Worm (Caenorhabditis elegans) whole organism, L4 larva: ENCODE results near the gene rme-4.

Experiments used
- F26F4.8 ChIP-seq: fragments of 200-800 bp; sonication (Bioruptor generic); conservative IDR thresholded peaks from 2 replicates; pipeline ENCODE4 v1.3.6; 2022; ENCODE audit warnings: missing genetic modification characterization, missing compliant biosample characterization
- F37D6.2 ChIP-seq: sonication (generic microtip); optimal IDR thresholded peaks from 2 replicates; lab custom pipeline; 2016; ENCODE audit warnings: mild to moderate bottlenecking, missing genetic modification characterization, missing compliant biosample characterization
- F44E2.7 ChIP-seq: fragments of 200-800 bp; sonication (Bioruptor generic); IDR thresholded peaks from 2 replicates; pipeline ENCODE4 v2.1.2; 2022; ENCODE audit warnings: missing genetic modification characterization, missing compliant biosample characterization
- T20F7.1 ChIP-seq: fragments of 200-800 bp; sonication (Bioruptor generic); optimal IDR thresholded peaks from 2 replicates; lab custom pipeline; 2018; ENCODE audit warnings: mild to moderate bottlenecking, missing genetic modification characterization, missing compliant biosample characterization
- T26A8.4 ChIP-seq: fragments of 200-800 bp; sonication (Bioruptor generic); IDR thresholded peaks from 2 replicates; pipeline ENCODE4 v1.3.6; 2022; ENCODE audit warnings: missing genetic modification characterization, missing compliant biosample characterization
- Y5F2A.4 ChIP-seq: fragments of 200-800 bp; sonication (Bioruptor generic); optimal IDR thresholded peaks from 2 replicates; lab custom pipeline; 2018; ENCODE audit warnings: mild to moderate bottlenecking, missing genetic modification characterization, missing compliant biosample characterization
- ZK337.2 ChIP-seq: fragments of 200-800 bp; sonication (Bioruptor generic); IDR thresholded peaks from 2 replicates; pipeline ENCODE4 v1.3.6; 2022; ENCODE audit warnings: missing genetic modification reagents, missing genetic modification characterization, missing compliant biosample characterization
- aly-2 ChIP-seq: sonication (generic microtip); optimal IDR thresholded peaks from 2 replicates; lab custom pipeline; 2018; ENCODE audit warnings: missing biosample characterization, missing genetic modification characterization
- arid-1 ChIP-seq: fragments of 200-800 bp; sonication (Bioruptor generic); conservative IDR thresholded peaks from 2 replicates; pipeline ENCODE4 v1.3.6; 2022; ENCODE audit warnings: missing genetic modification reagents, missing genetic modification characterization, missing compliant biosample characterization
- attf-4 ChIP-seq: sonication (generic microtip); optimal IDR thresholded peaks from 3 replicates; lab custom pipeline; 2017; ENCODE audit warnings: missing biosample characterization, missing genetic modification characterization
- ceh-28 ChIP-seq: fragments of 150-350 bp; optimal IDR thresholded peaks from 2 replicates; lab custom pipeline; 2014; ENCODE audit warnings: missing biosample characterization, missing genetic modification reagents, missing genetic modification characterization
- ceh-32 ChIP-seq: sonication (generic microtip); optimal IDR thresholded peaks from 2 replicates; lab custom pipeline; 2016; ENCODE audit warnings: mild to moderate bottlenecking, missing genetic modification characterization, missing compliant biosample characterization; ENCODE audit not compliant: poor library complexity
- ceh-82 ChIP-seq: sonication (generic microtip); optimal IDR thresholded peaks from 2 replicates; lab custom pipeline; 2017; ENCODE audit warnings: missing biosample characterization, missing genetic modification characterization
- ces-1 ChIP-seq: fragments of 150-350 bp; sonication (generic microtip); optimal IDR thresholded peaks from 4 replicates; lab custom pipeline; 2014; ENCODE audit warnings: missing biosample characterization, missing genetic modification reagents, missing genetic modification characterization
- cey-2 ChIP-seq: sonication (generic microtip); optimal IDR thresholded peaks from 3 replicates; lab custom pipeline; 2017; ENCODE audit warnings: missing genetic modification characterization, mild to moderate bottlenecking, missing compliant biosample characterization, antibody characterized with exemption, borderline replicate concordance; ENCODE audit not compliant: insufficient read depth
- daf-16 ChIP-seq, 3 experiments: sonication (generic microtip); optimal IDR thresholded peaks; 2 replicates each; lab custom pipeline; 2016 to 2017; ENCODE audit warnings: missing genetic modification characterization in 3 of 3, missing genetic modification reagents in 3 of 3, mild to moderate bottlenecking in 2 of 3, missing compliant biosample characterization in 2 of 3, missing biosample characterization in 1 of 3, moderate library complexity in 1 of 3
- dmd-6 ChIP-seq: fragments of 200-800 bp; sonication (Bioruptor generic); IDR thresholded peaks from 2 replicates; pipeline ENCODE4 v1.3.6; 2022; ENCODE audit warnings: missing genetic modification reagents, missing genetic modification characterization, missing compliant biosample characterization
- dmd-8 ChIP-seq: fragments of 200-800 bp; sonication (Bioruptor generic); IDR thresholded peaks from 2 replicates; pipeline ENCODE4 v1.3.6; 2022; ENCODE audit warnings: missing genetic modification characterization, missing compliant biosample characterization
- dmd-9 ChIP-seq: fragments of 200-800 bp; sonication (Bioruptor generic); IDR thresholded peaks from 2 replicates; pipeline ENCODE4 v1.3.6; 2022; ENCODE audit warnings: missing genetic modification reagents, missing genetic modification characterization, missing compliant biosample characterization
- egl-27 ChIP-seq: sonication (generic microtip); optimal IDR thresholded peaks from 3 replicates; lab custom pipeline; 2017; ENCODE audit warnings: missing biosample characterization, missing genetic modification reagents, missing genetic modification characterization
- egl-43 ChIP-seq: fragments of 200-800 bp; sonication (Bioruptor generic); IDR thresholded peaks from 2 replicates; pipeline ENCODE4 v1.3.6; 2022; ENCODE audit warnings: missing genetic modification reagents, missing genetic modification characterization, missing compliant biosample characterization
- fos-1 ChIP-seq: fragments of 150-350 bp; optimal IDR thresholded peaks from 2 replicates; lab custom pipeline; 2014; ENCODE audit warnings: missing biosample characterization, missing genetic modification characterization
- hlh-11 ChIP-seq: fragments of 200-800 bp; sonication (Bioruptor generic); optimal IDR thresholded peaks from 2 replicates; lab custom pipeline; 2018; ENCODE audit warnings: mild to moderate bottlenecking, missing genetic modification characterization, missing compliant biosample characterization
- hmg-1.1 ChIP-seq: fragments of 200-800 bp; sonication (Bioruptor generic); IDR thresholded peaks from 2 replicates; pipeline ENCODE4 v1.3.6; 2022; ENCODE audit warnings: missing genetic modification reagents, missing genetic modification characterization, missing compliant biosample characterization
- lim-7 ChIP-seq: fragments of 200-800 bp; sonication (Bioruptor generic); IDR thresholded peaks from 2 replicates; pipeline ENCODE4 v1.3.6; 2022; ENCODE audit warnings: missing genetic modification characterization, missing compliant biosample characterization
- lin-15B ChIP-seq: fragments of 150-350 bp; sonication (generic microtip); optimal IDR thresholded peaks from 3 replicates; lab custom pipeline; 2014; ENCODE audit warnings: missing biosample characterization, missing genetic modification characterization
- lin-29 ChIP-seq: fragments of 200-800 bp; sonication (Bioruptor generic); IDR thresholded peaks from 2 replicates; pipeline ENCODE4 v1.3.6; 2022; ENCODE audit warnings: missing genetic modification reagents, missing genetic modification characterization, missing compliant biosample characterization
- lin-38 ChIP-seq: fragments of 200-800 bp; sonication (Bioruptor generic); IDR thresholded peaks from 2 replicates; pipeline ENCODE4 v1.3.6; 2022; ENCODE audit warnings: missing genetic modification reagents, missing genetic modification characterization, missing compliant biosample characterization
- lir-3 ChIP-seq: sonication (generic microtip); optimal IDR thresholded peaks from 2 replicates; lab custom pipeline; 2016; ENCODE audit warnings: mild to moderate bottlenecking, missing genetic modification characterization, missing compliant biosample characterization
- mdl-1 ChIP-seq, 2 experiments: fragments of 150-350 bp in 1 of 2; sonication (generic microtip) in 1 of 2; optimal IDR thresholded peaks; 2 replicates each; lab custom pipeline; 2014 to 2017; ENCODE audit warnings: missing biosample characterization in 2 of 2, missing genetic modification characterization in 2 of 2
- mep-1 ChIP-seq: fragments of 150-350 bp; sonication (generic microtip); optimal IDR thresholded peaks from 3 replicates; lab custom pipeline; 2014; ENCODE audit warnings: missing biosample characterization, missing genetic modification characterization
- mxl-3 ChIP-seq: fragments of 200-800 bp; sonication (Bioruptor generic); optimal IDR thresholded peaks from 2 replicates; lab custom pipeline; 2018; ENCODE audit warnings: mild to moderate bottlenecking, missing genetic modification characterization, missing compliant biosample characterization
- nhr-10 ChIP-seq: fragments of 150-350 bp; optimal IDR thresholded peaks from 2 replicates; lab custom pipeline; 2014; ENCODE audit warnings: missing biosample characterization, missing genetic modification characterization
- nhr-11 ChIP-seq: fragments of 150-350 bp; optimal IDR thresholded peaks from 2 replicates; lab custom pipeline; 2014; ENCODE audit warnings: missing biosample characterization, missing genetic modification characterization
- nhr-28 ChIP-seq: fragments of 150-350 bp; optimal IDR thresholded peaks from 2 replicates; lab custom pipeline; 2014; ENCODE audit warnings: missing biosample characterization, missing genetic modification characterization
- nhr-48 ChIP-seq: sonication (generic microtip); optimal IDR thresholded peaks from 2 replicates; lab custom pipeline; 2016; ENCODE audit warnings: mild to moderate bottlenecking, missing genetic modification characterization, missing compliant biosample characterization
- nhr-76 ChIP-seq: fragments of 150-350 bp; optimal IDR thresholded peaks from 2 replicates; lab custom pipeline; 2014; ENCODE audit warnings: missing biosample characterization, missing genetic modification characterization
- nhr-77 ChIP-seq: fragments of 150-350 bp; optimal IDR thresholded peaks from 2 replicates; lab custom pipeline; 2014; ENCODE audit warnings: missing biosample characterization, missing genetic modification characterization
- pha-4 ChIP-seq, 2 experiments: fragments of 150-350 bp in 1 of 2; fragments of 200-800 bp in 1 of 2; sonication (Bioruptor generic) in 1 of 2; IDR thresholded peaks in 1 of 2; optimal IDR thresholded peaks in 1 of 2; 2 replicates each; pipeline versions ENCODE4 v1.3.6 to Lab custom; 2014 to 2022; ENCODE audit warnings: missing genetic modification characterization in 2 of 2, missing genetic modification reagents in 2 of 2, missing biosample characterization in 1 of 2, missing compliant biosample characterization in 1 of 2
- saeg-2 ChIP-seq: fragments of 200-800 bp; sonication (Bioruptor generic); IDR thresholded peaks from 2 replicates; pipeline ENCODE4 v1.3.6; 2022; ENCODE audit warnings: missing genetic modification reagents, missing genetic modification characterization, missing compliant biosample characterization
- sdz-12 ChIP-seq: fragments of 200-800 bp; sonication (Bioruptor generic); optimal IDR thresholded peaks from 2 replicates; lab custom pipeline; 2018; ENCODE audit warnings: mild to moderate bottlenecking, missing genetic modification characterization, missing compliant biosample characterization
- set-16 ChIP-seq: fragments of 200-800 bp; sonication (Bioruptor generic); IDR thresholded peaks from 2 replicates; pipeline ENCODE4 v1.3.6; 2022; ENCODE audit warnings: missing genetic modification reagents, missing genetic modification characterization, missing compliant biosample characterization
- snpc-4 ChIP-seq: fragments of 150-350 bp; optimal IDR thresholded peaks from 2 replicates; lab custom pipeline; 2014; ENCODE audit warnings: missing biosample characterization, missing genetic modification characterization
- spr-1 ChIP-seq: sonication (generic microtip); optimal IDR thresholded peaks from 2 replicates; lab custom pipeline; 2016; ENCODE audit warnings: mild to moderate bottlenecking, missing genetic modification characterization, missing compliant biosample characterization
- unc-39 ChIP-seq: sonication (generic microtip); optimal IDR thresholded peaks from 2 replicates; lab custom pipeline; 2017; ENCODE audit warnings: missing biosample characterization, missing genetic modification characterization
- vab-7 ChIP-seq: fragments of 200-800 bp; sonication (Bioruptor generic); IDR thresholded peaks from 2 replicates; pipeline ENCODE4 v1.3.6; 2022; ENCODE audit warnings: missing genetic modification reagents, missing genetic modification characterization, missing compliant biosample characterization
- zip-2 ChIP-seq: fragments of 150-350 bp; optimal IDR thresholded peaks from 2 replicates; lab custom pipeline; 2014; ENCODE audit warnings: missing biosample characterization, missing genetic modification characterization
- ztf-11 ChIP-seq: fragments of 150-350 bp; optimal IDR thresholded peaks from 2 replicates; lab custom pipeline; 2014; ENCODE audit warnings: missing biosample characterization, missing genetic modification characterization

rme-4 gene

DNA sequence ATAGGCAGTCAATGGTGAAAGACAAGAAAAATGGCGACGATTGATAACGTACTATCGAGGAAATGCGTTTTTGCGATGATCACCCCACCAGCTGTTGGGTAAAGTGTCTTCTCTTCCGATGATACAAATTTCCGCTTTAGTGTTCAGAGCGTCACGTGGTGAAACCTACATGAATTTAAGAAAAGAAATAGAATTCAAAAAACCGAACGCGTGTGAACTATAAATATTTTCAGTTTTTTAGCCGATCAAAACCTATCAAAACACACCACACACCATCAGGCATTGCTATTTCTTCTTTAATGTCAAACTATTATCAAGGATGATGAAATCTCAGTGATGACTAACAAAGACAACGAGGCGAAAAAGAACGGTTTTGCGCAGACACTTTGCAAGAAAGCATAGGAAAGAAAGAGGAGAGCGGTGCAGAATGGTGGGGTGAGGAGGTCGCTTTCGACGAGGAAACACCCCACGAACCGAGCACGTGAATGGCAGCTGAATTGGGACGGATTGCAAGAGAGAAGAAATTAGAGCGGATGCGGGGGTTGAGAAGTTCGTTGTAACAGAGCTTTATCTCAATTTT lies 47.5 kb downstream of the rme-4 start (continued):
- TF ChIP-seq cey-2 (no peak), F44E2.7 (no peak), aly-2 (tag; lab: Kevin White, UChicago) (no peak), F26F4.8 (no peak), nhr-76 (tag; lab: Kevin White, UChicago) (no peak), saeg-2 (GFP tag; lab: Robert Waterston, UW) (no peak), nhr-10 (no peak), ces-1 (GFP tag; lab: Kevin White, UChicago) (no peak), ceh-32 (no peak), vab-7 (GFP tag; lab: Robert Waterston, UW) (no peak), mep-1 (peak; percentile 38), hmg-1.1 (GFP tag; lab: Robert Waterston, UW) (0 out of 2 replicates have a peak, but pooled peaks have one; percentile 17)

DNA sequence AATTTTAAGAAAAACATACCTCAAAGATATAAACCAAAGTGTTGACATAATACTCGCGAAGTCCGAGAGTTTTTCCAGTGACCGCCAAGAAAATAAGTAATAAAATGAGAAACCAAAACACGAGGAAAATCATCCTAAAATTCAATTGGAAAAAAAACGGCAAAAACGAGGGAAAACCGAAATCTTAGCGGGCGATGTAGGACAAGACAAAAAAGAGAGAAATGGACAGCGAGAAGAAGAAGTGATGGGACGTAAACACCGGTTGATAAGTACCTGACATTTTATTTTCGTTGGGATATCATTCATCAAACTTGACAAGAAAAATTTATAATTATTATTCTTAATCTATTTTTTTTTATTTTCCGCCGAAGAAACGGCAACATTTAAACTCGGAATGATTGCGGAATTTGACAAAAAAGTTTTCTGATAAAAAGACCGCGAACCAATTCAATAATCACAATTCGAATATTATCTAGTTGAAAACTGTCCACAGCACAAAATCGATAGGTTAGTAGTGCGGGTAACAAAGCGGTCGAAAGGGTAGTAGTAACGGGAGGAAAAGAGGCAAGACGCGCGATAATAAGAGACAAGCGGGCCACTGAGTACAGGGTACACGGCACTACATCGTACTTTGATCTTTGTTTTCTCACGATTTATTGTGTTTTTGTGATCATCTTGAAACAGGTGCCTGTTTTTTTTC lies 52.2 kb downstream of the rme-4 start, which contains the start of gene acl-5:
Gene acl-5, minus strand, starts transcription at position 134 of the 700 bp plus-strand sequence.
- TF ChIP-seq hmg-1.1 (GFP tag; lab: Robert Waterston, UW) (no peak), F37D6.2 (tag; lab: Kevin White, UChicago) (no peak), Y5F2A.4 (GFP tag; lab: Kevin White, UChicago) (no peak), fos-1 (tag; lab: Kevin White, UChicago) (no peak), dmd-6 (GFP tag; lab: Robert Waterston, UW) (peak; percentile 25), ceh-28 (tag; lab: Kevin White, UChicago) (no peak), nhr-76 (tag; lab: Kevin White, UChicago) (no peak), T26A8.4 (GFP tag; lab: Robert Waterston, UW) (no peak), T20F7.1 (no peak), lin-29 (no peak), lin-38 (GFP tag; lab: Robert Waterston, UW) (no peak), mdl-1 (tag; optimal IDR thresholded peaks at IDR 0.05; lab: Kevin White, UChicago) (no peak), snpc-4 (tag; lab: Kevin White, UChicago) (no peak), sdz-12 (no peak), nhr-48 (no peak), unc-39 (no peak), lim-7 (no peak), nhr-77 (no peak), set-16 (GFP tag; lab: Robert Waterston, UW) (no peak), egl-43 (GFP tag; lab: Robert Waterston, UW) (no peak), F26F4.8 (no peak), pha-4 (GFP tag; IDR thresholded peaks at IDR 0.05; lab: Robert Waterston, UW) (no peak), pha-4 (tag; optimal IDR thresholded peaks at IDR 0.05; lab: Kevin White, UChicago) (no peak), dmd-9 (no peak), vab-7 (GFP tag; lab: Robert Waterston, UW) (no peak), lir-3 (tag; lab: Kevin White, UChicago) (no peak), attf-4 (no peak), cey-2 (no peak), zip-2 (tag; lab: Kevin White, UChicago) (no peak), nhr-28 (tag; lab: Kevin White, UChicago) (peak; percentile 27), arid-1 (GFP tag; lab: Robert Waterston, UW) (no peak), lin-15B (no peak), ztf-11 (no peak), mxl-3 (GFP tag; lab: Kevin White, UChicago) (no peak), ZK337.2 (GFP tag; lab: Robert Waterston, UW) (no peak), spr-1 (no peak), egl-27 (tag; lab: Kevin White, UChicago) (no peak), aly-2 (tag; lab: Kevin White, UChicago) (no peak), dmd-8 (no peak), hlh-11 (tag; lab: Kevin White, UChicago) (peak; percentile 52), nhr-11 (tag; lab: Kevin White, UChicago) (no peak), daf-16 (GFP tag; optimal IDR thresholded peaks at IDR 0.05; lab: Kevin White, UChicago) (peak in 1 of 2 experiments; percentile 24), daf-16 (tag; optimal IDR thresholded peaks at IDR 0.05; lab: Kevin White, UChicago) (peak; percentile 52), ceh-82 (no peak)
